Worm (Caenorhabditis elegans): Measurements from ENCODE around the gene cya-2.

- TF ChIP-seq K09A11.1 (tag; optimal IDR thresholded peaks at IDR 0.05; ENCODE audit: insufficient read depth) (no peak), sox-2 (GFP tag; IDR thresholded peaks at IDR 0.05) (no peak), tbx-2 (tag; optimal IDR thresholded peaks at IDR 0.05) (no peak), pqm-1 (tag; optimal IDR thresholded peaks at IDR 0.05) (no peak), fkh-10 (GFP tag; optimal IDR thresholded peaks at IDR 0.05) (no peak), ceh-24 (tag; optimal IDR thresholded peaks at IDR 0.05) (no peak), syd-9 (tag; optimal IDR thresholded peaks at IDR 0.05) (no peak), elt-2 (tag; optimal IDR thresholded peaks at IDR 0.05) (no peak), hlh-15 (tag; optimal IDR thresholded peaks at IDR 0.05) (no peak), nhr-11 (tag; optimal IDR thresholded peaks at IDR 0.05) (no peak)
Observed at ce11 chrII:2045505-2045904, 22.1 kb upstream of the cya-2 start, which contains the start of gene bath-24.
